Worm (Caenorhabditis elegans): ENCODE results near the gene C08H9.16.

Gene C08H9.16

ce11 chrII:9888549-9888948, 4.0 kb upstream of the C08H9.16 start:
- TF ChIP-seq blmp-1 (tag; optimal IDR thresholded peaks at IDR 0.05) (no peak), unc-62 (GFP tag; optimal IDR thresholded peaks at IDR 0.05) (no peak), mls-2 (tag; optimal IDR thresholded peaks at IDR 0.05) (no peak), nhr-2 (tag; optimal IDR thresholded peaks at IDR 0.05) (no peak), hlh-1 (tag; optimal IDR thresholded peaks at IDR 0.05) (no peak), lin-32 (GFP tag; optimal IDR thresholded peaks at IDR 0.05) (no peak), nhr-76 (tag; optimal IDR thresholded peaks at IDR 0.05) (no peak), sptf-1 (tag; optimal IDR thresholded peaks at IDR 0.05) (no peak), unc-39 (tag; optimal IDR thresholded peaks at IDR 0.05) (no peak), nhr-237 (tag; optimal IDR thresholded peaks at IDR 0.05) (no peak), lsy-2 (tag; optimal IDR thresholded peaks at IDR 0.05) (no peak)

- peak; percentile 7 for TF ChIP-seq sptf-1 (tag; optimal IDR thresholded peaks at IDR 0.05)
- peak; percentile 20 for TF ChIP-seq pha-4 (tag; optimal IDR thresholded peaks at IDR 0.05)
- no peak for TF ChIP-seq nhr-76 (tag; optimal IDR thresholded peaks at IDR 0.05)
These were observed 1.4 kb upstream of the C08H9.16 start, which contains the start of gene vgln-1 for ce11 chrII:9891031-9891689. Gene vgln-1 (minus strand): TSS chrII:9891081.

ce11 chrII:9891823-9892222, 755 bp upstream of the C08H9.16 start:
- TF ChIP-seq mls-2 (tag; optimal IDR thresholded peaks at IDR 0.05), result no peak
- no peak for TF ChIP-seq blmp-1 (tag; optimal IDR thresholded peaks at IDR 0.05)
- TF ChIP-seq nhr-12 (tag; optimal IDR thresholded peaks at IDR 0.05), result no peak
- no peak for TF ChIP-seq unc-39 (tag; optimal IDR thresholded peaks at IDR 0.05)
- no peak for TF ChIP-seq ceh-43 (GFP tag; optimal IDR thresholded peaks at IDR 0.05)
- TF ChIP-seq ceh-83 (GFP tag; optimal IDR thresholded peaks at IDR 0.05), result no peak
- TF ChIP-seq snpc-4 (tag; optimal IDR thresholded peaks at IDR 0.05), result no peak
- TF ChIP-seq bed-3 (GFP tag; optimal IDR thresholded peaks at IDR 0.05), result no peak
- no peak for TF ChIP-seq M03D4.4 (tag; optimal IDR thresholded peaks at IDR 0.05)
- TF ChIP-seq ceh-39 (tag; optimal IDR thresholded peaks at IDR 0.05), result no peak
- TF ChIP-seq lin-13 (tag; optimal IDR thresholded peaks at IDR 0.05), result no peak
- no peak for TF ChIP-seq flh-1 (GFP tag; optimal IDR thresholded peaks at IDR 0.05)
- TF ChIP-seq cnd-1 (tag; optimal IDR thresholded peaks at IDR 0.05), result no peak
- TF ChIP-seq ham-2 (GFP tag; optimal IDR thresholded peaks at IDR 0.05), result peak; percentile 76
- no peak for TF ChIP-seq lsy-2 (tag; optimal IDR thresholded peaks at IDR 0.05)
- TF ChIP-seq elt-1 (tag; optimal IDR thresholded peaks at IDR 0.05; ENCODE audit: borderline replicate concordance, insufficient read depth), result peak; percentile 96
- TF ChIP-seq unc-120 (tag; optimal IDR thresholded peaks at IDR 0.05; ENCODE audit: poor library complexity, severe bottlenecking), result no peak
- no peak for TF ChIP-seq ztf-11 (tag; optimal IDR thresholded peaks at IDR 0.05)
- TF ChIP-seq nhr-237 (tag; optimal IDR thresholded peaks at IDR 0.05), result no peak
- TF ChIP-seq ces-1 (GFP tag; optimal IDR thresholded peaks at IDR 0.05), result no peak
- TF ChIP-seq zip-8 (tag; optimal IDR thresholded peaks at IDR 0.05), result no peak
- TF ChIP-seq mep-1 (tag; optimal IDR thresholded peaks at IDR 0.05), result no peak
- no peak for TF ChIP-seq pha-4 (tag; optimal IDR thresholded peaks at IDR 0.05)
- TF ChIP-seq elt-3 (tag; optimal IDR thresholded peaks at IDR 0.05), result no peak
- TF ChIP-seq unc-62 (GFP tag; optimal IDR thresholded peaks at IDR 0.05), result peak; percentile 42
- TF ChIP-seq nhr-2 (tag; optimal IDR thresholded peaks at IDR 0.05), result peak; percentile 4

ce11 chrII:9894435-9894834, 1.9 kb downstream of the C08H9.16 start, which contains the start of gene F26C11.1:
Gene F26C11.1 (plus strand): TSS chrII:9894735.
- no peak for TF ChIP-seq pha-4 (tag; optimal IDR thresholded peaks at IDR 0.05)
- no peak for TF ChIP-seq mls-2 (tag; optimal IDR thresholded peaks at IDR 0.05)
- TF ChIP-seq unc-62 (GFP tag; optimal IDR thresholded peaks at IDR 0.05), result no peak
- no peak for TF ChIP-seq cnd-1 (tag; optimal IDR thresholded peaks at IDR 0.05)
- no peak for TF ChIP-seq mep-1 (tag; optimal IDR thresholded peaks at IDR 0.05)
- TF ChIP-seq ces-1 (GFP tag; optimal IDR thresholded peaks at IDR 0.05), result no peak
- no peak for TF ChIP-seq bed-3 (GFP tag; optimal IDR thresholded peaks at IDR 0.05)
- no peak for TF ChIP-seq blmp-1 (tag; optimal IDR thresholded peaks at IDR 0.05)
- no peak for TF ChIP-seq elt-1 (tag; optimal IDR thresholded peaks at IDR 0.05; ENCODE audit: borderline replicate concordance, insufficient read depth)
- no peak for TF ChIP-seq nhr-76 (tag; optimal IDR thresholded peaks at IDR 0.05)
- no peak for TF ChIP-seq mab-5 (tag; optimal IDR thresholded peaks at IDR 0.05)
- TF ChIP-seq nhr-28 (tag; optimal IDR thresholded peaks at IDR 0.05), result no peak
- no peak for TF ChIP-seq nhr-2 (tag; optimal IDR thresholded peaks at IDR 0.05)
- TF ChIP-seq sptf-1 (tag; optimal IDR thresholded peaks at IDR 0.05), result no peak
- no peak for TF ChIP-seq unc-39 (tag; optimal IDR thresholded peaks at IDR 0.05)
- TF ChIP-seq snpc-4 (tag; optimal IDR thresholded peaks at IDR 0.05), result no peak

Measured in whole organism, mixed stage, embryonic.